Worm (Caenorhabditis elegans): ENCODE data around the gene T19H12.15.

DNA sequence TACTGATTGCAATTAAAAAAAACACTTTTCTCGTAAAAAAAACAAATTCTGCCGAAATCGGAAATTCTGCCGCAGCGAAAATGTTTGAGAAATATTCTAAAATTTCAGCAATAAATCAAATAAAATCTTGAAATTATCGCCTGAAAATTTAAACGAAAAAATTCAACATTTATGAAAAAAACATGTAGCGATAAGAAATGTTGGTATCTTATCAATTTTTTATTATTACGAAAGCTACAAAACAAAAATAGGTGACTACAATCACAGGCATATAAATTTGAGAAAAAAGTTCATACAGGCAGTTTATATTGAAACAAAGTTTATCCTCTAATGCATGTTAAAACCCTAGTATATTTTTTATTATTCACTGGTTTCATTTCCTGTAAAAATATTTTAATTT is 26.8 kb upstream of the T19H12.15 start, which contains the start of gene ugt-14:
- TF ChIP-seq med-1 (GFP tag; optimal IDR thresholded peaks at IDR 0.05; ENCODE audit: insufficient read depth) (no peak), ref-1 (GFP tag; conservative IDR thresholded peaks at IDR 0.05) (no peak), flt-1 (GFP tag; IDR thresholded peaks at IDR 0.05) (no peak), ztf-29 (GFP tag; IDR thresholded peaks at IDR 0.05) (no peak), tab-1 (GFP tag; IDR thresholded peaks at IDR 0.05) (no peak), klf-2 (GFP tag; conservative IDR thresholded peaks at IDR 0.05) (no peak), T22C8.4 (GFP tag; IDR thresholded peaks at IDR 0.05) (no peak), cog-1 (tag; optimal IDR thresholded peaks at IDR 0.05) (no peak)

All from whole organism, midembryonic.